Worm (Caenorhabditis elegans): Measurements from ENCODE around the gene Y43F8B.25.

Gene Y43F8B.25

ce11 chrV:19462612-19463011, at the start of gene Y43F8B.25:
TSS of gene Y43F8B.25 (plus strand) at chrV:19462912.
- no peak for TF ChIP-seq ceh-45 (GFP tag; IDR thresholded peaks at IDR 0.05)
- no peak for TF ChIP-seq T23F11.4 (GFP tag; optimal IDR thresholded peaks at IDR 0.05)
- TF ChIP-seq ceh-22 (tag; optimal IDR thresholded peaks at IDR 0.05), result no peak
- TF ChIP-seq elt-4 (tag; optimal IDR thresholded peaks at IDR 0.05), result no peak
- no peak for TF ChIP-seq zip-5 (tag; optimal IDR thresholded peaks at IDR 0.05)
- TF ChIP-seq ets-4 (tag; optimal IDR thresholded peaks at IDR 0.05), result no peak
- TF ChIP-seq gmeb-2 (tag; optimal IDR thresholded peaks at IDR 0.05), result no peak
- TF ChIP-seq fkh-10 (GFP tag; optimal IDR thresholded peaks at IDR 0.05), result no peak
- no peak for TF ChIP-seq tbx-7 (tag; optimal IDR thresholded peaks at IDR 0.05)
- no peak for TF ChIP-seq sox-2 (GFP tag; IDR thresholded peaks at IDR 0.05)
- no peak for TF ChIP-seq fax-1 (tag; optimal IDR thresholded peaks at IDR 0.05)
- no peak for TF ChIP-seq ceh-48 (tag; optimal IDR thresholded peaks at IDR 0.05)
- TF ChIP-seq unc-86 (tag; optimal IDR thresholded peaks at IDR 0.05), result no peak
- no peak for TF ChIP-seq fkh-6 (tag; optimal IDR thresholded peaks at IDR 0.05)
- TF ChIP-seq hlh-8 (tag; optimal IDR thresholded peaks at IDR 0.05), result no peak

- TF ChIP-seq pax-1 (tag; optimal IDR thresholded peaks at IDR 0.05) (no peak), che-1 (tag; optimal IDR thresholded peaks at IDR 0.05) (no peak), odd-2 (tag; optimal IDR thresholded peaks at IDR 0.05) (no peak), F13H6.1 (tag; optimal IDR thresholded peaks at IDR 0.05) (no peak), nhr-232 (tag; optimal IDR thresholded peaks at IDR 0.05) (no peak), elt-4 (tag; optimal IDR thresholded peaks at IDR 0.05) (no peak), sox-4 (tag; optimal IDR thresholded peaks at IDR 0.05) (no peak), C38D4.7 (GFP tag; optimal IDR thresholded peaks at IDR 0.05) (no peak), sox-2 (GFP tag; IDR thresholded peaks at IDR 0.05) (no peak), nhr-11 (tag; optimal IDR thresholded peaks at IDR 0.05) (no peak), Y22D7AL.16 (tag; optimal IDR thresholded peaks at IDR 0.05) (no peak), pha-4 (tag; optimal IDR thresholded peaks at IDR 0.05) (no peak), ref-2 (tag; optimal IDR thresholded peaks at IDR 0.05) (no peak), pat-9 (tag; optimal IDR thresholded peaks at IDR 0.05) (no peak), pqm-1 (tag; optimal IDR thresholded peaks at IDR 0.05) (no peak), tbx-7 (tag; optimal IDR thresholded peaks at IDR 0.05) (no peak), ama-1 (optimal IDR thresholded peaks at IDR 0.05) (no peak), unc-55 (GFP tag; optimal IDR thresholded peaks at IDR 0.05) (no peak)
Measured at ce11 chrV:19416475-19416874, 46.2 kb upstream of the Y43F8B.25 start, which contains the start of the genes C25F9.4 and C25F9.9. TSS of gene C25F9.4 (minus strand) at chrV:19416575. TSS of gene C25F9.9 (plus strand) at chrV:19416611.

ce11 chrV:19417836-19418235, 44.9 kb upstream of the Y43F8B.25 start, which contains the start of gene C25F9.15:
TSS of gene C25F9.15 (plus strand) at chrV:19418136.
- TF ChIP-seq ceh-9 (tag; optimal IDR thresholded peaks at IDR 0.05) (no peak), nhr-232 (tag; optimal IDR thresholded peaks at IDR 0.05) (no peak), ceh-2 (tag; optimal IDR thresholded peaks at IDR 0.05) (no peak), pat-9 (tag; optimal IDR thresholded peaks at IDR 0.05) (no peak), ceh-31 (tag; optimal IDR thresholded peaks at IDR 0.05) (no peak), zip-5 (tag; optimal IDR thresholded peaks at IDR 0.05) (no peak), unc-86 (tag; optimal IDR thresholded peaks at IDR 0.05) (no peak), ceh-48 (tag; optimal IDR thresholded peaks at IDR 0.05) (no peak), sox-4 (tag; optimal IDR thresholded peaks at IDR 0.05) (no peak), hlh-30 (tag; optimal IDR thresholded peaks at IDR 0.05; ENCODE audit: insufficient read depth) (no peak), gmeb-2 (tag; optimal IDR thresholded peaks at IDR 0.05) (no peak), hlh-8 (tag; optimal IDR thresholded peaks at IDR 0.05) (no peak), ahr-1 (tag; optimal IDR thresholded peaks at IDR 0.05) (no peak), ceh-22 (tag; optimal IDR thresholded peaks at IDR 0.05) (no peak), ceh-6 (GFP tag; optimal IDR thresholded peaks at IDR 0.05) (no peak), C38D4.7 (GFP tag; optimal IDR thresholded peaks at IDR 0.05) (no peak), dve-1 (tag; optimal IDR thresholded peaks at IDR 0.05) (no peak), pha-4 (tag; optimal IDR thresholded peaks at IDR 0.05) (no peak)

ce11 chrV:19421131-19421530, 41.6 kb upstream of the Y43F8B.25 start, which contains the start of gene C25F9.2:
TSS of gene C25F9.2 (plus strand) at chrV:19421471.
- TF ChIP-seq pha-4 (tag; optimal IDR thresholded peaks at IDR 0.05) (no peak), lim-6 (tag; optimal IDR thresholded peaks at IDR 0.05) (no peak), fkh-10 (GFP tag; optimal IDR thresholded peaks at IDR 0.05) (no peak), npax-4 (tag; optimal IDR thresholded peaks at IDR 0.05) (no peak), ahr-1 (tag; optimal IDR thresholded peaks at IDR 0.05) (no peak), zip-5 (tag; optimal IDR thresholded peaks at IDR 0.05) (no peak), pag-3 (tag; optimal IDR thresholded peaks at IDR 0.05; ENCODE audit: borderline replicate concordance) (no peak), nhr-11 (tag; optimal IDR thresholded peaks at IDR 0.05) (no peak), pha-2 (tag; optimal IDR thresholded peaks at IDR 0.05) (no peak), unc-3 (GFP tag; conservative IDR thresholded peaks at IDR 0.05) (no peak), unc-3 (tag; optimal IDR thresholded peaks at IDR 0.05) (no peak), unc-86 (tag; optimal IDR thresholded peaks at IDR 0.05) (no peak), lin-11 (tag; optimal IDR thresholded peaks at IDR 0.05) (no peak), T23F11.4 (GFP tag; optimal IDR thresholded peaks at IDR 0.05) (no peak), rnt-1 (tag; optimal IDR thresholded peaks at IDR 0.05) (no peak), ceh-45 (GFP tag; IDR thresholded peaks at IDR 0.05) (no peak), fkh-6 (tag; optimal IDR thresholded peaks at IDR 0.05) (no peak), sdc-2 (tag; optimal IDR thresholded peaks at IDR 0.05) (no peak)

Data from whole organism, late embryonic.